Fruit fly (Drosophila melanogaster) whole organism, wandering third instar larva: ENCODE data around the gene Ccdc39.

Experiments
- br ChIP-seq: fragments of 200-800 bp; sonication (Bioruptor generic); optimal IDR thresholded peaks from 2 replicates; lab custom pipeline; 2016; ENCODE audit warnings: missing biosample characterization, missing genetic modification characterization
- fru ChIP-seq: fragments of 200-800 bp; sonication (Bioruptor generic); optimal IDR thresholded peaks from 3 replicates; lab custom pipeline; 2016; ENCODE audit warnings: missing biosample characterization, mild to moderate bottlenecking, missing genetic modification characterization
- h ChIP-seq: fragments of 200-800 bp; sonication (Bioruptor generic); optimal IDR thresholded peaks from 3 replicates; lab custom pipeline; 2016; ENCODE audit warnings: missing biosample characterization, mild to moderate bottlenecking, missing genetic modification characterization
- lola ChIP-seq: fragments of >200 bp; optimal IDR thresholded peaks from 2 replicates; lab custom pipeline; 2017; ENCODE audit warnings: missing biosample characterization, missing genetic modification characterization
- pan ChIP-seq: fragments of >200 bp; optimal IDR thresholded peaks from 2 replicates; lab custom pipeline; 2017
- psq ChIP-seq: fragments of 200-800 bp; sonication (Bioruptor generic); optimal IDR thresholded peaks from 3 replicates; lab custom pipeline; 2017; ENCODE audit warnings: missing biosample characterization, mild to moderate bottlenecking, missing genetic modification characterization, moderate library complexity
- rgr ChIP-seq: fragments of 200-800 bp; sonication (Bioruptor generic); optimal IDR thresholded peaks from 3 replicates; lab custom pipeline; 2016; ENCODE audit warnings: missing biosample characterization, mild to moderate bottlenecking, missing genetic modification characterization
- tai ChIP-seq: sonication (Bioruptor generic); optimal IDR thresholded peaks from 2 replicates; lab custom pipeline; 2016; ENCODE audit warnings: missing biosample characterization, missing genetic modification characterization

DNA sequence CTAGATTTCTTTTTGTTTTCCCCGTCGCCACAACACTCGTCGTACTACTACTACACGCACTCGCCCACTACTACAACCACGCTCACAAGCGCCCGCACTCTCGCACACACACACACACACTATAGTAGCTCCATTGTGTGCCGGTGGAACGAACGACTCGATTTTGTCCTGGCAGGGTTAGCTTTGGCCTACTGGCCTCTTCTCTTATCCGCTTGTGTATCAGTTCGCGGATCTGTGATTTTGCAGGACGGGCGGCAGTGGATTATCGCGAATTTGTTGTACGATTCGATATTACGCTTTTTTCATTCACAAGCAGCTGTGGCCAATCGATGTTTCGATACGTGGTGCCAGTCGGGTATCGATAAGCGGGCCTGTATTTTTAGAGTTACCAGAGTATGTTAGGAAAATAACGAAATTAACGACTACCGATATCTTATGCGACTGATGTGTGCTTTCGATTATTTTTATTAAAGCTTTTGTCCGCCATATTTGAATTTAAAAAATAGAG, 36.6 kb upstream of the Ccdc39 start, which contains the start of gene CG14657:
- peak; percentile 5 for TF ChIP-seq psq (GFP tag; lab: Kevin White, UChicago)
- TF ChIP-seq h (GFP tag; lab: Kevin White, UChicago), result no peak
- TF ChIP-seq pan (lab: Kevin White, UChicago), result no peak
- TF ChIP-seq rgr (GFP tag; lab: Kevin White, UChicago), result no peak
- no peak for TF ChIP-seq lola (GFP tag; lab: Kevin White, UChicago)
- no peak for TF ChIP-seq tai (GFP tag; lab: Kevin White, UChicago)
- no peak for TF ChIP-seq fru (GFP tag; lab: Kevin White, UChicago)
- no peak for TF ChIP-seq br (GFP tag; lab: Kevin White, UChicago)
